Fruit fly (Drosophila melanogaster): ENCODE data around the gene Rubicon.

Rubicon gene

DNA sequence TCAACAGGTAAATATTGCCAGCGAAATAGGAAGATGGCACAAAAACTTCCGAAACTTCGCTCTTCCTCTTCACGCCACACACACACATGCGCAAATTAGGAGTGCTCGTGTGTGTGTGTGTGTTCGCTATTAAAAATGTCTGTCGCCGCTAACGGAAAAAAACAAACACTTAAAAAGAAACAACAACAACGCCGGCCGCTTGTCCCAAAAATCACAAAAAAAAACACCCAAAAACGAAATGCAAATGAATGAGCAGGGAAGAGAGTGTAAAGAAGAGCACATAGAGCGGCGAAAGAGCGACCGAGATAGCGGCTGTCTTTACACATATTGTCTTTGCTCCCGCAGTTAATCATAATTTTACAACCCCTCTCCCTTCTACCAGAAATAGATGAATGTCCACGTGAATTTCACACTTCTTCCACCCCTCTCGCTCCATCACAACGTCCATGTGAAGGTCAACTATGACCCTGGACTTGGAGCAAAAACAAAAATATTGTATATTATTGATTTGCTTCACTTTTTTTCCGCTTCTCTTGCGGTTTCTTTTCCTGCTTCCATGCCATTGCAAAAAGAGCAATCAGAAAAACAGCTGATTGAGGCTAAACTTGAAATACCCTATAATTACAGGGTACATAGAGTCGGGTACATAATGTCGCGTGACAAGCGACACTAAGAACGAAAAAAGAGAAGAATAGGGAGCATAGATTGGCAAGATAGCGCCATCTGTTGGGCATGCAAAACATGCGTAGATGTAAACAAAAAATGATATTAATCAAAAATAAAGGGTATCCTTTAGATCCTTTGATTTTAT is 5.2 kb downstream of the Rubicon start (continued):
- TF ChIP-seq B-H1 (GFP tag; IDR thresholded peaks at IDR 0.05) (no peak), CG31388 (GFP tag; optimal IDR thresholded peaks at IDR 0.05) (no peak), CG32532 (GFP tag; IDR thresholded peaks at IDR 0.05) (no peak), CG15479 (GFP tag; optimal IDR thresholded peaks at IDR 0.05) (no peak), CG15011 (GFP tag; optimal IDR thresholded peaks at IDR 0.05) (no peak), bab2 (GFP tag; optimal IDR thresholded peaks at IDR 0.05) (no peak), oc (tag; optimal IDR thresholded peaks at IDR 0.05) (peak; percentile 30), HLH4C (GFP tag; IDR thresholded peaks at IDR 0.05; ENCODE audit: partially characterized antibody) (no peak), CG12104 (GFP tag; optimal IDR thresholded peaks at IDR 0.05) (no peak), PHDP (tag; optimal IDR thresholded peaks at IDR 0.05) (no peak), Ada2b (GFP tag; IDR thresholded peaks at IDR 0.05) (peak; percentile 11; the same call in 1 of the 2 replicates), pan (optimal IDR thresholded peaks at IDR 0.05) (no peak), pan (GFP tag; optimal IDR thresholded peaks at IDR 0.05 in 1 of 2, IDR thresholded peaks at IDR 0.05 in 1 of 2) (no peak), H15 (GFP tag; IDR thresholded peaks at IDR 0.05) (no peak), CG6765 (GFP tag; optimal IDR thresholded peaks at IDR 0.05) (no peak), crp (GFP tag; optimal IDR thresholded peaks at IDR 0.05) (peak in 1 of 2 experiments; percentile 13), esg (GFP tag; conservative IDR thresholded peaks at IDR 0.05) (no peak), Atf6 (GFP tag; IDR thresholded peaks at IDR 0.05) (0 out of 2 replicates have a peak, but pooled peaks have one; percentile 20), vnd (GFP tag; IDR thresholded peaks at IDR 0.05; ENCODE audit: partially characterized antibody) (no peak), CG12299 (tag; optimal IDR thresholded peaks at IDR 0.05) (no peak), Hand (GFP tag; optimal IDR thresholded peaks at IDR 0.05) (no peak), hbn (GFP tag; IDR thresholded peaks at IDR 0.05; ENCODE audit: partially characterized antibody) (no peak), lmd (GFP tag; IDR thresholded peaks at IDR 0.05) (no peak), jigr1 (GFP tag; IDR thresholded peaks at IDR 0.05) (no peak), org-1 (GFP tag; optimal IDR thresholded peaks at IDR 0.05) (no peak), Doc3 (GFP tag; IDR thresholded peaks at IDR 0.05; ENCODE audit: partially characterized antibody) (no peak), insv (GFP tag; optimal IDR thresholded peaks at IDR 0.05) (no peak), abd-A (tag; optimal IDR thresholded peaks at IDR 0.05) (no peak), yki (optimal IDR thresholded peaks at IDR 0.05) (no peak), Tbp (GFP tag; optimal IDR thresholded peaks at IDR 0.05) (no peak), CG12744 (GFP tag; optimal IDR thresholded peaks at IDR 0.05) (no peak), CG8290 (GFP tag; optimal IDR thresholded peaks at IDR 0.05) (no peak), CG8290 (tag; optimal IDR thresholded peaks at IDR 0.05) (peak in 1 of 2 experiments; percentile 0), Dfd (GFP tag; optimal IDR thresholded peaks at IDR 0.05) (no peak), CG16813 (GFP tag; IDR thresholded peaks at IDR 0.05; ENCODE audit: partially characterized antibody) (no peak), Camta (GFP tag; optimal IDR thresholded peaks at IDR 0.05) (no peak), Lhr (GFP tag; optimal IDR thresholded peaks at IDR 0.05) (no peak), Atf3 (GFP tag; optimal IDR thresholded peaks at IDR 0.05) (no peak), gcm2 (GFP tag; optimal IDR thresholded peaks at IDR 0.05) (no peak), CG4730 (GFP tag; IDR thresholded peaks at IDR 0.05) (no peak), sc (optimal IDR thresholded peaks at IDR 0.05) (no peak), sc (GFP tag; optimal IDR thresholded peaks at IDR 0.05) (no peak), btn (GFP tag; optimal IDR thresholded peaks at IDR 0.05) (no peak), Jarid2 (GFP tag; optimal IDR thresholded peaks at IDR 0.05) (no peak), MBD-R2 (GFP tag; IDR thresholded peaks at IDR 0.05) (no peak), CG18764 (GFP tag; optimal IDR thresholded peaks at IDR 0.05) (no peak), schlank (tag; optimal IDR thresholded peaks at IDR 0.05) (no peak), scrt (GFP tag; optimal IDR thresholded peaks at IDR 0.05) (peak; percentile 37), D19B (GFP tag; optimal IDR thresholded peaks at IDR 0.05) (peak; percentile 84), cg (GFP tag; optimal IDR thresholded peaks at IDR 0.05) (peak; percentile 82), unpg (GFP tag; optimal IDR thresholded peaks at IDR 0.05) (no peak)
